Worm (Caenorhabditis elegans) whole organism, young adult: ENCODE data around the gene gadr-3.

ENCODE experiments used
- Y79H2A.3 ChIP-seq: fragments of 200-800 bp; sonication (Bioruptor generic); conservative IDR thresholded peaks from 2 replicates; pipeline ENCODE4 v1.3.6; 2022; ENCODE audit warnings: missing genetic modification reagents, missing genetic modification characterization, missing compliant biosample characterization
- bed-1 ChIP-seq: fragments of 200-800 bp; sonication (Bioruptor generic); IDR thresholded peaks from 2 replicates; pipeline ENCODE4 v1.3.6; 2022; ENCODE audit warnings: missing genetic modification reagents, missing genetic modification characterization, missing compliant biosample characterization
- cebp-2 ChIP-seq: fragments of 200-800 bp; sonication (Bioruptor generic); IDR thresholded peaks from 2 replicates; pipeline ENCODE4 v1.3.6; 2022; ENCODE audit warnings: missing genetic modification characterization, missing compliant biosample characterization
- ceh-27 ChIP-seq: fragments of 200-800 bp; sonication (Bioruptor generic); optimal IDR thresholded peaks from 2 replicates; lab custom pipeline; 2018; ENCODE audit warnings: mild to moderate bottlenecking, missing genetic modification characterization, moderate library complexity, missing compliant biosample characterization
- ceh-40 ChIP-seq: fragments of 200-800 bp; sonication (Bioruptor generic); IDR thresholded peaks from 2 replicates; pipeline ENCODE4 v1.3.6; 2022; ENCODE audit warnings: missing genetic modification characterization, missing compliant biosample characterization
- ceh-58 ChIP-seq: fragments of 200-800 bp; sonication (Bioruptor generic); IDR thresholded peaks from 2 replicates; pipeline ENCODE4 v1.3.6; 2022; ENCODE audit warnings: missing genetic modification characterization, missing compliant biosample characterization
- fkh-3 ChIP-seq: sonication (generic microtip); optimal IDR thresholded peaks from 2 replicates; lab custom pipeline; 2016; ENCODE audit warnings: mild to moderate bottlenecking, missing genetic modification characterization, missing compliant biosample characterization
- nhr-27 ChIP-seq: fragments of 200-800 bp; sonication (Bioruptor generic); optimal IDR thresholded peaks from 2 replicates; lab custom pipeline; 2018; ENCODE audit warnings: mild to moderate bottlenecking, missing genetic modification characterization, moderate library complexity, missing compliant biosample characterization
- tbx-9 ChIP-seq: sonication (generic microtip); optimal IDR thresholded peaks from 2 replicates; lab custom pipeline; 2016; ENCODE audit warnings: borderline replicate concordance, missing genetic modification characterization, inconsistent platforms, missing compliant biosample characterization
- unc-62 ChIP-seq: fragments of 150-350 bp; optimal IDR thresholded peaks from 2 replicates; lab custom pipeline; 2014; ENCODE audit warnings: missing biosample characterization, missing genetic modification reagents, missing genetic modification characterization
- ztf-3 ChIP-seq: fragments of 200-800 bp; sonication (Bioruptor generic); optimal IDR thresholded peaks from 2 replicates; lab custom pipeline; 2018; ENCODE audit warnings: mild to moderate bottlenecking, missing genetic modification characterization, missing compliant biosample characterization

ce11 chrIII:6240528-6240927 is 45.3 kb downstream of the gadr-3 start, which contains the start of gene T12A2.3:
- no peak for TF ChIP-seq nhr-27 (tag; lab: Kevin White, UChicago)
- no peak for TF ChIP-seq fkh-3
- TF ChIP-seq tbx-9 (tag; lab: Kevin White, UChicago): no peak
- no peak for TF ChIP-seq unc-62
- TF ChIP-seq bed-1 (GFP tag; lab: Robert Waterston, UW): no peak
- no peak for TF ChIP-seq ztf-3 (GFP tag; lab: Kevin White, UChicago)
- no peak for TF ChIP-seq Y79H2A.3 (GFP tag; lab: Robert Waterston, UW)
- no peak for TF ChIP-seq ceh-58
- TF ChIP-seq ceh-27 (GFP tag; lab: Kevin White, UChicago): no peak
- TF ChIP-seq cebp-2: no peak
- TF ChIP-seq ceh-40 (GFP tag; lab: Robert Waterston, UW): no peak
